Fruit fly (Drosophila melanogaster) whole organism, embryonic: ENCODE data around the gene Send1.

Experiments
- Bteb2 ChIP-seq: fragments of 200-800 bp; sonication (Bioruptor generic); optimal IDR thresholded peaks from 2 replicates; lab custom pipeline; 2016; ENCODE audit warnings: missing biosample characterization, missing genetic modification characterization
- C15 ChIP-seq: fragments of 200-800 bp; sonication (Bioruptor generic); IDR thresholded peaks from 3 replicates; pipeline ENCODE4 v1.3.6; 2022; ENCODE audit warnings: missing biosample characterization, missing genetic modification characterization
- CG10431 ChIP-seq: fragments of 200-800 bp; sonication (Bioruptor generic); optimal IDR thresholded peaks from 3 replicates; lab custom pipeline; 2018; ENCODE audit warnings: missing biosample characterization, mild to moderate bottlenecking, missing genetic modification characterization
- CG11696 ChIP-seq: fragments of 200-800 bp; sonication (Bioruptor generic); IDR thresholded peaks from 2 replicates; pipeline ENCODE4 v1.3.6; 2022; ENCODE audit warnings: missing biosample characterization, missing genetic modification characterization
- CG14050 ChIP-seq: fragments of 200-800 bp; sonication (Bioruptor generic); IDR thresholded peaks from 3 replicates; pipeline ENCODE4 v1.3.6; 2022; ENCODE audit warnings: missing biosample characterization, missing genetic modification characterization
- CG1647 ChIP-seq: fragments of 200-800 bp; sonication (Bioruptor generic); optimal IDR thresholded peaks from 3 replicates; lab custom pipeline; 2016; ENCODE audit warnings: missing biosample characterization, missing genetic modification characterization
- CG3995 ChIP-seq: fragments of 200-800 bp; sonication (Bioruptor generic); optimal IDR thresholded peaks from 3 replicates; lab custom pipeline; 2016; ENCODE audit warnings: missing biosample characterization, missing genetic modification characterization
- CG4707 ChIP-seq: fragments of 200-800 bp; sonication (Bioruptor generic); optimal IDR thresholded peaks from 2 replicates; lab custom pipeline; 2018; ENCODE audit warnings: missing biosample characterization, mild to moderate bottlenecking, missing genetic modification characterization, moderate library complexity
- CG4820 ChIP-seq: fragments of 200-800 bp; sonication (Bioruptor generic); optimal IDR thresholded peaks from 3 replicates; lab custom pipeline; 2016; ENCODE audit warnings: missing biosample characterization, missing genetic modification characterization
- CG7556 ChIP-seq: fragments of 200-800 bp; sonication (Bioruptor generic); optimal IDR thresholded peaks from 2 replicates; lab custom pipeline; 2017; ENCODE audit warnings: missing biosample characterization, mild to moderate bottlenecking, missing genetic modification characterization
- CG7745 ChIP-seq: fragments of 200-800 bp; sonication (Bioruptor generic); optimal IDR thresholded peaks from 2 replicates; lab custom pipeline; 2018; ENCODE audit warnings: missing biosample characterization, mild to moderate bottlenecking, missing genetic modification characterization, moderate library complexity
- CG8089 ChIP-seq: fragments of 200-800 bp; sonication (Bioruptor generic); optimal IDR thresholded peaks from 3 replicates; lab custom pipeline; 2016; ENCODE audit warnings: missing biosample characterization, missing genetic modification characterization
- CG9727 ChIP-seq: fragments of 200-800 bp; sonication (Bioruptor generic); optimal IDR thresholded peaks from 3 replicates; lab custom pipeline; 2017; ENCODE audit warnings: missing biosample characterization, mild to moderate bottlenecking, missing genetic modification characterization
- CG9876 ChIP-seq: fragments of 200-800 bp; sonication (Bioruptor generic); optimal IDR thresholded peaks from 2 replicates; lab custom pipeline; 2016; ENCODE audit warnings: missing biosample characterization, missing genetic modification characterization
- CrebB ChIP-seq: fragments of 200-800 bp; sonication (Bioruptor generic); optimal IDR thresholded peaks from 3 replicates; lab custom pipeline; 2018; ENCODE audit warnings: missing biosample characterization, mild to moderate bottlenecking, missing genetic modification characterization
- E2f1 ChIP-seq: fragments of 200-800 bp; sonication (Bioruptor generic); IDR thresholded peaks from 2 replicates; pipeline ENCODE4 v1.3.6; 2022; ENCODE audit warnings: missing biosample characterization, missing genetic modification characterization
- HLH3B ChIP-seq: fragments of 200-800 bp; sonication (Bioruptor generic); IDR thresholded peaks from 2 replicates; pipeline ENCODE4 v1.3.6; 2022; ENCODE audit warnings: missing biosample characterization, missing genetic modification characterization
- Hmx ChIP-seq: fragments of 200-800 bp; sonication (Bioruptor generic); optimal IDR thresholded peaks from 2 replicates; lab custom pipeline; 2016; ENCODE audit warnings: missing biosample characterization, missing genetic modification characterization
- Hr51 ChIP-seq, 2 experiments: fragments of 200-800 bp; sonication (Bioruptor generic); optimal IDR thresholded peaks; 2 replicates in 1 of 2; 3 replicates in 1 of 2; lab custom pipeline; 2016 to 2018; ENCODE audit warnings: missing biosample characterization in 2 of 2, missing genetic modification characterization in 2 of 2, mild to moderate bottlenecking in 1 of 2, moderate library complexity in 1 of 2
- Lhr ChIP-seq: fragments of 200-800 bp; sonication (Bioruptor generic); optimal IDR thresholded peaks from 3 replicates; lab custom pipeline; 2017; ENCODE audit warnings: mild to moderate bottlenecking, missing biosample characterization, missing genetic modification reagents, missing genetic modification characterization
- Mad ChIP-seq: fragments of 200-800 bp; sonication (Bioruptor generic); optimal IDR thresholded peaks from 2 replicates; lab custom pipeline; 2016; ENCODE audit warnings: missing biosample characterization, missing genetic modification characterization
- Xbp1 ChIP-seq: fragments of 200-800 bp; sonication (Bioruptor generic); optimal IDR thresholded peaks from 3 replicates; lab custom pipeline; 2016; ENCODE audit warnings: missing biosample characterization, mild to moderate bottlenecking, missing genetic modification characterization
- amos ChIP-seq: fragments of 200-800 bp; sonication (Bioruptor generic); IDR thresholded peaks from 2 replicates; pipeline ENCODE4 v1.3.6; 2022; ENCODE audit warnings: missing biosample characterization, missing genetic modification characterization; ENCODE audit not compliant: partially characterized antibody
- cad ChIP-seq: fragments of >200 bp; optimal IDR thresholded peaks from 2 replicates; lab custom pipeline; 2017; ENCODE audit warnings: missing biosample characterization, missing genetic modification characterization
- dysf ChIP-seq: fragments of 200-800 bp; sonication (Bioruptor generic); IDR thresholded peaks from 3 replicates; pipeline ENCODE4 v1.3.6; 2022; ENCODE audit warnings: missing biosample characterization, missing genetic modification characterization
- klu ChIP-seq: fragments of 200-800 bp; sonication (Bioruptor generic); IDR thresholded peaks from 2 replicates; pipeline ENCODE4 v1.3.6; 2022; ENCODE audit warnings: missing biosample characterization, missing genetic modification characterization
- oc ChIP-seq: fragments of 200-800 bp; sonication (Bioruptor generic); optimal IDR thresholded peaks from 2 replicates; lab custom pipeline; 2018; ENCODE audit warnings: missing biosample characterization, mild to moderate bottlenecking, missing genetic modification characterization, moderate library complexity
- pan ChIP-seq, 4 experiments: fragments of >200 bp in 3 of 4; fragments of 200-800 bp in 1 of 4; sonication (Bioruptor generic) in 1 of 4; optimal IDR thresholded peaks in 3 of 4; IDR thresholded peaks in 1 of 4; 2 replicates each; pipeline versions ENCODE4 v1.3.6 to Lab custom; 2017 to 2022; ENCODE audit warnings: missing biosample characterization in 2 of 4, missing genetic modification characterization in 2 of 4, mixed read lengths in 1 of 4
- rib ChIP-seq: fragments of 200-800 bp; sonication (Bioruptor generic); IDR thresholded peaks from 2 replicates; pipeline ENCODE4 v1.3.6; 2022; ENCODE audit warnings: missing biosample characterization, missing genetic modification characterization
- row ChIP-seq: fragments of 200-800 bp; sonication (Bioruptor generic); IDR thresholded peaks from 3 replicates; pipeline ENCODE4 v1.3.6; 2022; ENCODE audit warnings: missing biosample characterization, missing genetic modification characterization
- slou ChIP-seq: fragments of 200-800 bp; sonication (Bioruptor generic); optimal IDR thresholded peaks from 3 replicates; lab custom pipeline; 2016; ENCODE audit warnings: missing biosample characterization, missing genetic modification characterization
- sr ChIP-seq: fragments of 200-800 bp; sonication (Bioruptor generic); IDR thresholded peaks from 3 replicates; pipeline ENCODE4 v1.3.6; 2022; ENCODE audit warnings: missing biosample characterization, missing genetic modification characterization
- ssp ChIP-seq: fragments of 200-800 bp; sonication (Bioruptor generic); IDR thresholded peaks from 2 replicates; pipeline ENCODE4 v1.3.6; 2022; ENCODE audit warnings: missing biosample characterization, missing genetic modification characterization
- stc ChIP-seq: fragments of 200-800 bp; sonication (Bioruptor generic); IDR thresholded peaks from 2 replicates; pipeline ENCODE4 v1.3.6; 2022; ENCODE audit warnings: missing biosample characterization, missing genetic modification characterization
- sug ChIP-seq: fragments of 200-800 bp; optimal IDR thresholded peaks from 2 replicates; lab custom pipeline; 2019; ENCODE audit warnings: missing biosample characterization, mild to moderate bottlenecking, missing genetic modification characterization, moderate library complexity
- tup ChIP-seq: fragments of 200-800 bp; sonication (Bioruptor generic); optimal IDR thresholded peaks from 2 replicates; lab custom pipeline; 2016; ENCODE audit warnings: missing biosample characterization, mild to moderate bottlenecking, missing genetic modification characterization, moderate library complexity
- unc-4 ChIP-seq: fragments of 200-800 bp; sonication (Bioruptor generic); IDR thresholded peaks from 2 replicates; pipeline ENCODE4 v1.3.6; 2022; ENCODE audit warnings: missing biosample characterization, missing genetic modification characterization; ENCODE audit not compliant: partially characterized antibody
- zf30C ChIP-seq: fragments of 200-800 bp; sonication (Bioruptor generic); optimal IDR thresholded peaks from 3 replicates; lab custom pipeline; 2018; ENCODE audit warnings: missing biosample characterization, mild to moderate bottlenecking, missing genetic modification characterization

Gene Send1

dm6 chr2L:2290638-2291037, 35.8 kb upstream of the Send1 start, which contains the start of gene robl22E (continued):
- no peak for TF ChIP-seq Hr51 (GFP tag; optimal IDR thresholded peaks at IDR 0.05; lab: Kevin White, UChicago)

dm6 chr2L:2289316-2289715, 34.5 kb upstream of the Send1 start, which contains the start of gene CG17237:
Gene CG17237, minus strand, starts transcription at chr2L:2289416.
- TF ChIP-seq CG8089, result no peak
- no peak for TF ChIP-seq slou (GFP tag; lab: Kevin White, UChicago)
- TF ChIP-seq sug (tag; lab: Kevin White, UChicago), result no peak
- no peak for TF ChIP-seq cad
- TF ChIP-seq CG1647, result no peak
- no peak for TF ChIP-seq row
- TF ChIP-seq dysf (GFP tag; lab: Robert Waterston, UW), result no peak
- no peak for TF ChIP-seq HLH3B (GFP tag; lab: Robert Waterston, UW)
- no peak for TF ChIP-seq Hmx (GFP tag; lab: Kevin White, UChicago)
- TF ChIP-seq C15 (GFP tag; lab: Robert Waterston, UW), result no peak
- TF ChIP-seq CG7556 (GFP tag; lab: Kevin White, UChicago), result no peak
- TF ChIP-seq Xbp1 (GFP tag; lab: Kevin White, UChicago), result no peak
- TF ChIP-seq, all 482 proteins: peak for 0

- TF ChIP-seq CG10431 (GFP tag; lab: Kevin White, UChicago) (no peak), Lhr (no peak), E2f1 (GFP tag; lab: Robert Waterston, UW) (no peak), stc (no peak), CrebB (no peak), CG3995 (GFP tag; lab: Kevin White, UChicago) (no peak), amos (GFP tag; lab: Robert Waterston, UW) (no peak), CG9876 (GFP tag; lab: Kevin White, UChicago) (no peak), pan (optimal IDR thresholded peaks at IDR 0.05; lab: Kevin White, UChicago) (no peak), pan (GFP tag; optimal IDR thresholded peaks at IDR 0.05 in 1 of 2, IDR thresholded peaks at IDR 0.05 in 1 of 2) (no peak), zf30C (GFP tag; lab: Kevin White, UChicago) (no peak), Mad (GFP tag; lab: Kevin White, UChicago) (no peak), rib (no peak), klu (GFP tag; lab: Robert Waterston, UW) (no peak)
Observed at dm6 chr2L:2287807-2288206, 33.0 kb upstream of the Send1 start, which contains the start of gene CG42658. Gene CG42658, minus strand, starts transcription at chr2L:2287907.

- TF ChIP-seq sr (GFP tag; lab: Robert Waterston, UW), result no peak
- TF ChIP-seq CG7745 (tag; lab: Kevin White, UChicago), result no peak
- TF ChIP-seq oc (tag; lab: Kevin White, UChicago), result no peak
- TF ChIP-seq tup (GFP tag; lab: Kevin White, UChicago), result no peak
- TF ChIP-seq CG14050 (GFP tag; lab: Robert Waterston, UW), result no peak
- no peak for TF ChIP-seq sug (tag; lab: Kevin White, UChicago)
- no peak for TF ChIP-seq CG4820
- TF ChIP-seq CG3995 (GFP tag; lab: Kevin White, UChicago), result no peak
- no peak for TF ChIP-seq Bteb2 (GFP tag; lab: Kevin White, UChicago)
- no peak for TF ChIP-seq CG9727 (GFP tag; lab: Kevin White, UChicago)
- no peak for TF ChIP-seq CG4707 (GFP tag; lab: Kevin White, UChicago)
- no peak for TF ChIP-seq unc-4
- TF ChIP-seq CG11696 (GFP tag; lab: Robert Waterston, UW), result no peak
- no peak for TF ChIP-seq row
- TF ChIP-seq ssp (GFP tag; lab: Robert Waterston, UW), result no peak
Observed at dm6 chr2L:2286773-2287172, 31.9 kb upstream of the Send1 start, which contains the start of gene CG31681. Gene CG31681, minus strand, starts transcription at chr2L:2286873.
